Worm (Caenorhabditis elegans) whole organism, L1 larva: ENCODE measurements around the gene F43C11.2.

Experiments used
- elt-3 ChIP-seq, 6 experiments: fragments of 150-350 bp in 1 of 6; sonication (generic microtip); optimal IDR thresholded peaks; 2 replicates each; lab custom pipeline; 2017 to 2018; ENCODE audit warnings: missing biosample characterization in 6 of 6, missing genetic modification characterization in 6 of 6, inconsistent platforms in 1 of 6
- nhr-11 ChIP-seq: fragments of 150-350 bp; optimal IDR thresholded peaks from 2 replicates; lab custom pipeline; 2014; ENCODE audit warnings: missing biosample characterization, missing genetic modification characterization
- nhr-76 ChIP-seq: sonication (generic microtip); optimal IDR thresholded peaks from 2 replicates; lab custom pipeline; 2017; ENCODE audit warnings: missing biosample characterization, missing genetic modification characterization
- pqm-1 ChIP-seq: sonication (generic microtip); optimal IDR thresholded peaks from 3 replicates; lab custom pipeline; 2017; ENCODE audit warnings: missing biosample characterization, missing genetic modification characterization
- snpc-4 ChIP-seq: fragments of 150-350 bp; optimal IDR thresholded peaks from 2 replicates; lab custom pipeline; 2014; ENCODE audit warnings: missing biosample characterization, missing genetic modification characterization

ce11 chrII:2359965-2360364 lies 5.4 kb downstream of the F43C11.2 start, which contains the start of gene F43C11.16:
- TF ChIP-seq nhr-11 (tag; lab: Kevin White, UChicago): no peak
- no peak for TF ChIP-seq elt-3 (tag; optimal IDR thresholded peaks at IDR 0.05; lab: Kevin White, UChicago)
- no peak for TF ChIP-seq snpc-4 (tag; lab: Kevin White, UChicago)
- TF ChIP-seq pqm-1 (tag; lab: Kevin White, UChicago): no peak
- TF ChIP-seq nhr-76 (tag; lab: Kevin White, UChicago): no peak
